Fruit fly (Drosophila melanogaster) whole organism, pupa: ENCODE results near the gene side-VI.

Experiments
- CG12605 ChIP-seq: fragments of 200-800 bp; sonication (Bioruptor generic); IDR thresholded peaks from 2 replicates; pipeline ENCODE4 v1.3.6; 2022; ENCODE audit warnings: missing biosample characterization, missing genetic modification characterization
- CG14655 ChIP-seq: fragments of 200-800 bp; sonication (Bioruptor generic); optimal IDR thresholded peaks from 3 replicates; lab custom pipeline; 2017; ENCODE audit warnings: mild to moderate bottlenecking, missing biosample characterization, missing genetic modification reagents, missing genetic modification characterization
- CG34367 ChIP-seq: fragments of 200-800 bp; sonication (Bioruptor generic); optimal IDR thresholded peaks from 2 replicates; lab custom pipeline; 2018; ENCODE audit warnings: missing biosample characterization, mild to moderate bottlenecking, missing genetic modification characterization
- CG9948 ChIP-seq: fragments of 200-800 bp; sonication (Bioruptor generic); optimal IDR thresholded peaks from 2 replicates; lab custom pipeline; 2018; ENCODE audit warnings: missing biosample characterization, mild to moderate bottlenecking, missing genetic modification characterization, moderate library complexity
- D1 ChIP-seq: fragments of 200-800 bp; sonication (Bioruptor generic); optimal IDR thresholded peaks from 2 replicates; lab custom pipeline; 2018; ENCODE audit warnings: missing biosample characterization, mild to moderate bottlenecking, missing genetic modification characterization, moderate library complexity
- Ets98B ChIP-seq: fragments of 200-800 bp; sonication (Bioruptor generic); IDR thresholded peaks from 2 replicates; pipeline ENCODE4 v1.3.6; 2022; ENCODE audit warnings: missing biosample characterization, missing genetic modification characterization
- fd96Ca ChIP-seq: fragments of 200-800 bp; sonication (Bioruptor generic); IDR thresholded peaks from 3 replicates; pipeline ENCODE4 v1.3.6; 2022; ENCODE audit warnings: missing biosample characterization, missing genetic modification characterization
- gl ChIP-seq: fragments of 200-800 bp; sonication (Bioruptor generic); optimal IDR thresholded peaks from 2 replicates; lab custom pipeline; 2018; ENCODE audit warnings: missing biosample characterization, mild to moderate bottlenecking, missing genetic modification characterization

DNA sequence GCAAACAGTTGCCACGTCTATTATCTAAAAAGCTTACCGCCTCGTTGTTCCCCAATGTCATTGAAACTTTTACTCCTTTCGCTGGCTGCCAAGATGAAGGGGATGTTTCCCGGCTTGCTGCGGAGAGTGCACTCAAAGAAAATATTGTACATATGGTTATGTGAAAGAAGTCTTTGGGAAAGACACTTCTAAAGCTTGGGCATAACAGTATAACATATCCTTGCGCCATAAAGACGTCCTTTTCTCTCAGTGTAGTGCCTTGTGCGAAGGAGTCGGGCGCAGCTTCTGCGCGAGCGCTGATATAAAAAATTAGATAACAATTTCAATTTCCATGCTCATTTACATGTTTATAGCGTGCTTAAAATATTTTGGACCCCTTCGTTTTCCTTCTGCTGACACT, 52.5 kb downstream of the side-VI start:
- TF ChIP-seq CG14655 (GFP tag; lab: Kevin White, UChicago) (no peak), CG9948 (tag; lab: Kevin White, UChicago) (no peak), CG34367 (tag; lab: Kevin White, UChicago) (no peak), Ets98B (no peak), D1 (no peak), gl (tag; lab: Kevin White, UChicago) (no peak), CG12605 (GFP tag; lab: Robert Waterston, UW) (no peak), fd96Ca (GFP tag; lab: Robert Waterston, UW) (0 out of 3 replicates have a peak, but pooled peaks have one; percentile 7)
